Worm (Caenorhabditis elegans): ENCODE measurements around the gene oxy-4.

The oxy-4 gene

ce11 chrIII:5145874-5146273, 12.7 kb downstream of the oxy-4 start:
- TF ChIP-seq pqm-1 (tag; optimal IDR thresholded peaks at IDR 0.05) (no peak), elt-2 (tag; optimal IDR thresholded peaks at IDR 0.05) (peak; percentile 11), fkh-8 (tag; optimal IDR thresholded peaks at IDR 0.05) (no peak), lin-14 (GFP tag; optimal IDR thresholded peaks at IDR 0.05) (no peak), sup-37 (GFP tag; optimal IDR thresholded peaks at IDR 0.05) (no peak), efl-1 (optimal IDR thresholded peaks at IDR 0.05) (no peak), efl-1 (GFP tag; optimal IDR thresholded peaks at IDR 0.05 in 1 of 2) (peak in 1 of 2 experiments; percentile 92), tlp-1 (tag; optimal IDR thresholded peaks at IDR 0.05) (no peak)

DNA sequence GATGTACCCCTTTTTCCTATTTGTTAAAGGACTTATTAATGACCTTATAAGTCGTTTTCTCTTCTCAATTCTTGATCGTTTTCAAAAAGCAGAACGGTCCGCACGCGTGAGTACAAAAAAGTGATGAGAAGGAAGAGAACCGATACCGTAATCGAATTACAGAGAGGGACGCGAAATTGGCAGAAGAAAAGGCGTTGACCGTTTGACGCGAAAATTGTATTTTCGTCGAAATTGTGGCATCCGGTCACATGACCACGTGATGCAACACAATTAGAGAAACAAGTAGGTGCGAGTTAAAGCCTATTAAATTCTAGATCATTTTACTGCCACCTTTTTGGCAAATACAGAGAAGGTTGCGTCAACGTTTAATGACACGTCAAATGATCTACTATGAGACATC, 14.4 kb downstream of the oxy-4 start:
- TF ChIP-seq nhr-20 (tag; optimal IDR thresholded peaks at IDR 0.05) (peak; percentile 4), mab-9 (GFP tag; IDR thresholded peaks at IDR 0.05) (no peak), mef-2 (tag; optimal IDR thresholded peaks at IDR 0.05) (no peak), lin-15B (tag; optimal IDR thresholded peaks at IDR 0.05) (no peak), unc-130 (tag; optimal IDR thresholded peaks at IDR 0.05) (no peak), lir-3 (tag; optimal IDR thresholded peaks at IDR 0.05; ENCODE audit: poor library complexity) (no peak), nhr-71 (tag; optimal IDR thresholded peaks at IDR 0.05) (peak; percentile 3), efl-1 (optimal IDR thresholded peaks at IDR 0.05) (no peak), efl-1 (GFP tag; optimal IDR thresholded peaks at IDR 0.05 in 1 of 2) (peak in 1 of 2 experiments; percentile 36), lin-14 (GFP tag; optimal IDR thresholded peaks at IDR 0.05) (peak; percentile 25), blmp-1 (tag; optimal IDR thresholded peaks at IDR 0.05) (no peak), nhr-85 (tag) (peak; percentile 68), lin-39 (tag; optimal IDR thresholded peaks at IDR 0.05) (no peak), tbx-2 (tag; optimal IDR thresholded peaks at IDR 0.05) (peak; percentile 89)

DNA sequence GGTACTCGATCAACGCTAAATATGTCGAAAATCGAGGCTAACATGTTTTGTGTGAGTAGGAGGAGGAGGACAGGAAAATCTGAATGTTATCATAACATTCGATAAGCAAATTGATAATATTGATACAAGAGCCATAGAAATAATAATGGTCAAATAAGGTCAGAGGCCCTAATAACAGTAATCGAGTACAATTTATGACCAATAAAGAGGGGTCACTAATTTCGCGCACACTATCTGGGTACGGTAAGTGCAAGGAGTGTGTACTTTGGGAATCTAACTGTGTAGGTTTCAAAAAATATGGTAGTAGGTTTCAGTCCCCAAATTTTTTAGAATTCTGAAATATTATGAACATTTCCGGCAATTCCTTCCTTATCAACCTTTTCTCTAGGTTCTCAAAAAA, 15.1 kb downstream of the oxy-4 start:
- TF ChIP-seq fkh-8 (tag; optimal IDR thresholded peaks at IDR 0.05), result no peak
- no peak for TF ChIP-seq nhr-11 (tag; optimal IDR thresholded peaks at IDR 0.05)
- TF ChIP-seq elt-3 (tag; optimal IDR thresholded peaks at IDR 0.05), result no peak
- TF ChIP-seq nhr-12 (tag; optimal IDR thresholded peaks at IDR 0.05), result no peak
- no peak for TF ChIP-seq nhr-28 (tag; optimal IDR thresholded peaks at IDR 0.05)
- no peak for TF ChIP-seq unc-98 (GFP tag; IDR thresholded peaks at IDR 0.05)
- no peak for TF ChIP-seq fkh-10 (GFP tag; optimal IDR thresholded peaks at IDR 0.05)
- no peak for TF ChIP-seq pqm-1 (tag; optimal IDR thresholded peaks at IDR 0.05)
- no peak for TF ChIP-seq tbx-2 (tag; optimal IDR thresholded peaks at IDR 0.05)

- TF ChIP-seq irx-1 (tag; optimal IDR thresholded peaks at IDR 0.05) (no peak), tbx-2 (tag; optimal IDR thresholded peaks at IDR 0.05) (peak; percentile 97), lsy-2 (tag; optimal IDR thresholded peaks at IDR 0.05) (no peak), nhr-11 (tag; optimal IDR thresholded peaks at IDR 0.05) (no peak), fos-1 (tag; optimal IDR thresholded peaks at IDR 0.05) (no peak), mdl-1 (tag; optimal IDR thresholded peaks at IDR 0.05) (peak in 1 of 2 experiments; percentile 26), nhr-71 (tag; optimal IDR thresholded peaks at IDR 0.05) (peak; percentile 47), C16A3.4 (tag; optimal IDR thresholded peaks at IDR 0.05) (no peak), aha-1 (tag; optimal IDR thresholded peaks at IDR 0.05) (no peak), fkh-8 (tag; optimal IDR thresholded peaks at IDR 0.05) (no peak), efl-3 (GFP tag; optimal IDR thresholded peaks at IDR 0.05) (no peak), swsn-7 (tag; optimal IDR thresholded peaks at IDR 0.05) (no peak), xbp-1 (tag; optimal IDR thresholded peaks at IDR 0.05) (no peak), nhr-20 (tag; optimal IDR thresholded peaks at IDR 0.05) (peak; percentile 53), zip-4 (GFP tag; optimal IDR thresholded peaks at IDR 0.05) (no peak), blmp-1 (tag; optimal IDR thresholded peaks at IDR 0.05) (peak; percentile 17), ceh-8 (GFP tag; optimal IDR thresholded peaks at IDR 0.05) (no peak), egl-27 (tag; optimal IDR thresholded peaks at IDR 0.05) (no peak), nhr-90 (tag; optimal IDR thresholded peaks at IDR 0.05; ENCODE audit: poor library complexity) (peak; percentile 11), nhr-77 (tag; optimal IDR thresholded peaks at IDR 0.05) (no peak), nhr-19 (GFP tag; conservative IDR thresholded peaks at IDR 0.05) (no peak), nhr-47 (tag; optimal IDR thresholded peaks at IDR 0.05) (no peak), elt-2 (tag; optimal IDR thresholded peaks at IDR 0.05) (no peak), elt-3 (tag; optimal IDR thresholded peaks at IDR 0.05) (peak in 1 of 6 experiments; percentile 28), lin-39 (tag; optimal IDR thresholded peaks at IDR 0.05) (no peak), pax-3 (tag; optimal IDR thresholded peaks at IDR 0.05) (no peak), mep-1 (tag; optimal IDR thresholded peaks at IDR 0.05) (no peak), ces-1 (GFP tag; optimal IDR thresholded peaks at IDR 0.05) (no peak), sox-4 (tag; optimal IDR thresholded peaks at IDR 0.05) (no peak), nhr-85 (tag) (peak; percentile 85), ztf-11 (tag; optimal IDR thresholded peaks at IDR 0.05) (no peak), ceh-63 (GFP tag; optimal IDR thresholded peaks at IDR 0.05) (no peak)
Observed at ce11 chrIII:5141935-5142334, 16.6 kb downstream of the oxy-4 start.
